Fruit fly (Drosophila melanogaster) whole organism, wandering third instar larva: Measurements from ENCODE around the gene Set2.

Experiments
- Abd-B ChIP-seq: fragments of >200 bp; optimal IDR thresholded peaks from 2 replicates; lab custom pipeline; 2017; ENCODE audit warnings: missing biosample characterization, missing genetic modification characterization
- CG32264 ChIP-seq: fragments of 200-800 bp; sonication (Bioruptor generic); optimal IDR thresholded peaks from 2 replicates; lab custom pipeline; 2016; ENCODE audit warnings: missing biosample characterization, missing genetic modification characterization
- CG9705 ChIP-seq: fragments of 200-800 bp; sonication (Bioruptor generic); optimal IDR thresholded peaks from 2 replicates; lab custom pipeline; 2018; ENCODE audit warnings: missing biosample characterization, mild to moderate bottlenecking, missing genetic modification characterization
- CrebA ChIP-seq: fragments of 200-800 bp; sonication (Bioruptor generic); optimal IDR thresholded peaks from 2 replicates; lab custom pipeline; 2016; ENCODE audit warnings: missing biosample characterization, mild to moderate bottlenecking, missing genetic modification characterization, borderline replicate concordance
- Dfd ChIP-seq: fragments of >200 bp; optimal IDR thresholded peaks from 2 replicates; lab custom pipeline; 2017; ENCODE audit warnings: missing biosample characterization, missing genetic modification characterization
- Dif ChIP-seq: fragments of 200-275, 200-300 bp; sonication (Bioruptor generic); optimal IDR thresholded peaks from 2 replicates; lab custom pipeline; 2018; ENCODE audit warnings: missing biosample characterization, missing genetic modification characterization; ENCODE audit not compliant: partially characterized antibody
- GATAd ChIP-seq: sonication (Bioruptor generic); optimal IDR thresholded peaks from 2 replicates; lab custom pipeline; 2016; ENCODE audit warnings: missing biosample characterization, missing genetic modification characterization
- HLH106 ChIP-seq: fragments of 200-800 bp; optimal IDR thresholded peaks from 3 replicates; lab custom pipeline; 2019; ENCODE audit warnings: missing biosample characterization, mild to moderate bottlenecking, missing genetic modification characterization, moderate library complexity
- Hnf4 ChIP-seq: fragments of 200-800 bp; sonication (Bioruptor generic); optimal IDR thresholded peaks from 2 replicates; lab custom pipeline; 2016; ENCODE audit warnings: missing biosample characterization, mild to moderate bottlenecking, missing genetic modification characterization
- Hr78 ChIP-seq: fragments of >200 bp; optimal IDR thresholded peaks from 2 replicates; lab custom pipeline; 2017; ENCODE audit warnings: missing biosample characterization, missing genetic modification characterization
- Hr83 ChIP-seq: fragments of 200-300 bp; sonication (Bioruptor generic); optimal IDR thresholded peaks from 2 replicates; lab custom pipeline; 2016; ENCODE audit warnings: missing biosample characterization, mild to moderate bottlenecking, missing genetic modification characterization, moderate library complexity; ENCODE audit not compliant: poor library complexity, severe bottlenecking
- Jra ChIP-seq: sonication (Bioruptor generic); optimal IDR thresholded peaks from 2 replicates; lab custom pipeline; 2016; ENCODE audit warnings: missing biosample characterization, missing genetic modification characterization
- Mio ChIP-seq: sonication (Bioruptor generic); optimal IDR thresholded peaks from 2 replicates; lab custom pipeline; 2016; ENCODE audit warnings: missing biosample characterization, missing genetic modification characterization
- Myc ChIP-seq: fragments of >200 bp; optimal IDR thresholded peaks from 2 replicates; lab custom pipeline; 2017
- N ChIP-seq: fragments of >200 bp; optimal IDR thresholded peaks from 2 replicates; lab custom pipeline; 2018; ENCODE audit warnings: missing biosample characterization, missing external identifiers, missing genetic modification characterization
- OdsH ChIP-seq: fragments of 200-800 bp; sonication (Bioruptor generic); optimal IDR thresholded peaks from 2 replicates; lab custom pipeline; 2016; ENCODE audit warnings: missing biosample characterization, mild to moderate bottlenecking, missing genetic modification characterization
- Rel ChIP-seq, 2 experiments: fragments of 200-800 bp; sonication (Bioruptor generic) in 1 of 2; optimal IDR thresholded peaks; 2 replicates in 1 of 2; 3 replicates in 1 of 2; lab custom pipeline; 2016 to 2019; ENCODE audit warnings: mild to moderate bottlenecking in 2 of 2, missing biosample characterization in 2 of 2, missing genetic modification characterization in 2 of 2, moderate library complexity in 1 of 2
- Sp1 ChIP-seq: fragments of 200-800 bp; sonication (Bioruptor generic); optimal IDR thresholded peaks from 3 replicates; lab custom pipeline; 2019; ENCODE audit warnings: missing biosample characterization, mild to moderate bottlenecking, missing genetic modification characterization, moderate library complexity
- Vsx2 ChIP-seq: fragments of 200-300, 225-300 bp; sonication (Bioruptor generic); optimal IDR thresholded peaks from 2 replicates; lab custom pipeline; 2018; ENCODE audit warnings: missing biosample characterization, missing genetic modification characterization; ENCODE audit not compliant: partially characterized antibody
- br ChIP-seq: fragments of 200-800 bp; sonication (Bioruptor generic); optimal IDR thresholded peaks from 2 replicates; lab custom pipeline; 2016; ENCODE audit warnings: missing biosample characterization, missing genetic modification characterization
- brk ChIP-seq: fragments of 200-800 bp; sonication (Bioruptor generic); optimal IDR thresholded peaks from 2 replicates; lab custom pipeline; 2016; ENCODE audit warnings: missing biosample characterization, mild to moderate bottlenecking, missing genetic modification characterization
- dl ChIP-seq, 2 experiments: fragments of 175-275, 200-275 bp in 1 of 2; fragments of 200-275 bp in 1 of 2; sonication (Bioruptor generic); optimal IDR thresholded peaks; lab custom pipeline; 2018; ENCODE audit warnings: mild to moderate bottlenecking in 2 of 2, missing biosample characterization in 2 of 2, missing genetic modification characterization in 2 of 2, moderate library complexity in 2 of 2; ENCODE audit not compliant: partially characterized antibody in 2 of 2, insufficient read depth in 1 of 2
- dmrt93B ChIP-seq: fragments of 200-800 bp; sonication (Bioruptor generic); optimal IDR thresholded peaks from 2 replicates; lab custom pipeline; 2018; ENCODE audit warnings: missing biosample characterization, mild to moderate bottlenecking, missing genetic modification characterization
- dsf ChIP-seq: sonication (Bioruptor generic); optimal IDR thresholded peaks from 2 replicates; lab custom pipeline; 2016; ENCODE audit warnings: missing biosample characterization, missing genetic modification characterization, borderline replicate concordance
- ey ChIP-seq: fragments of 200-800 bp; sonication (Bioruptor generic); optimal IDR thresholded peaks from 2 replicates; lab custom pipeline; 2016; ENCODE audit warnings: missing biosample characterization, missing genetic modification characterization
- foxo ChIP-seq, 2 experiments: fragments of 200-800 bp; sonication (Bioruptor generic); optimal IDR thresholded peaks; 2 replicates in 1 of 2; 3 replicates in 1 of 2; lab custom pipeline; 2016 to 2017; ENCODE audit warnings: missing biosample characterization in 2 of 2, missing genetic modification characterization in 2 of 2
- fru ChIP-seq: fragments of 200-800 bp; sonication (Bioruptor generic); optimal IDR thresholded peaks from 3 replicates; lab custom pipeline; 2016; ENCODE audit warnings: missing biosample characterization, mild to moderate bottlenecking, missing genetic modification characterization
- h ChIP-seq: fragments of 200-800 bp; sonication (Bioruptor generic); optimal IDR thresholded peaks from 3 replicates; lab custom pipeline; 2016; ENCODE audit warnings: missing biosample characterization, mild to moderate bottlenecking, missing genetic modification characterization
- jim ChIP-seq: fragments of 175-275, 200-325 bp; sonication (Bioruptor generic); optimal IDR thresholded peaks from 2 replicates; lab custom pipeline; 2016; ENCODE audit warnings: missing biosample characterization, mild to moderate bottlenecking, missing genetic modification characterization
- lola ChIP-seq: fragments of >200 bp; optimal IDR thresholded peaks from 2 replicates; lab custom pipeline; 2017; ENCODE audit warnings: missing biosample characterization, missing genetic modification characterization
- pan ChIP-seq: fragments of >200 bp; optimal IDR thresholded peaks from 2 replicates; lab custom pipeline; 2017
- psq ChIP-seq: fragments of 200-800 bp; sonication (Bioruptor generic); optimal IDR thresholded peaks from 3 replicates; lab custom pipeline; 2017; ENCODE audit warnings: missing biosample characterization, mild to moderate bottlenecking, missing genetic modification characterization, moderate library complexity
- rgr ChIP-seq: fragments of 200-800 bp; sonication (Bioruptor generic); optimal IDR thresholded peaks from 3 replicates; lab custom pipeline; 2016; ENCODE audit warnings: missing biosample characterization, mild to moderate bottlenecking, missing genetic modification characterization
- sage ChIP-seq: fragments of 200-800 bp; sonication (Bioruptor generic); optimal IDR thresholded peaks from 2 replicates; lab custom pipeline; 2016; ENCODE audit warnings: missing biosample characterization, mild to moderate bottlenecking, missing genetic modification characterization
- sv ChIP-seq: fragments of 200-800 bp; sonication (Bioruptor generic); optimal IDR thresholded peaks from 3 replicates; lab custom pipeline; 2016; ENCODE audit warnings: missing biosample characterization, missing genetic modification characterization
- tai ChIP-seq: sonication (Bioruptor generic); optimal IDR thresholded peaks from 2 replicates; lab custom pipeline; 2016; ENCODE audit warnings: missing biosample characterization, missing genetic modification characterization
- usp ChIP-seq: fragments of >200 bp; optimal IDR thresholded peaks from 2 replicates; lab custom pipeline; 2017; ENCODE audit warnings: missing biosample characterization, missing genetic modification characterization
- woc ChIP-seq: sonication (Bioruptor generic); optimal IDR thresholded peaks from 2 replicates; lab custom pipeline; 2016; ENCODE audit warnings: missing biosample characterization, mild to moderate bottlenecking, missing genetic modification characterization

Set2 gene

DNA sequence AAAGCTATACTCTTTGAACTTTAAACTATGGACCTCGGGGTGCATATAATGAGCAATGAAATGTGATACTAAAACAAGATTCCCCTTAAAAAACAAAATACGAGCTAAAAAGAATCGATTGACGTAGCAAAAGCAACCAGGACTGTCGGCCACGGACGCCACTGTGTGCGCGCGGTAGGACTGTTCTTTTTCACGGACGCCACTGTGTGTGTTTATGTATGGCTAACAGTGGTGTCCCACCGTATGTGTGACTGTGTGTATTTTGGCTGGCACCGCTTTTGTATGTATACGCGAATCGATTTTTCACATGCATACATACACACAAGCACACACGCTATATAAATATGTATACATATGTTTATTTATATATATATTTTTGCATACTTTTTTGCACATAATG, 29.3 kb upstream of the Set2 start:
- TF ChIP-seq dmrt93B (GFP tag; lab: Kevin White, UChicago) (no peak), dsf (GFP tag; lab: Kevin White, UChicago) (no peak), sv (GFP tag; lab: Kevin White, UChicago) (peak; percentile 63), CrebA (GFP tag; lab: Kevin White, UChicago) (no peak), Abd-B (GFP tag; lab: Kevin White, UChicago) (no peak), Hnf4 (peak; percentile 87), Dfd (GFP tag; lab: Kevin White, UChicago) (no peak), jim (GFP tag; lab: Kevin White, UChicago) (peak; percentile 32), br (GFP tag; lab: Kevin White, UChicago) (peak; percentile 53), Jra (GFP tag; lab: Kevin White, UChicago) (peak; percentile 28), Rel (GFP tag; optimal IDR thresholded peaks at IDR 0.05; lab: Kevin White, UChicago) (no peak), Rel (tag; optimal IDR thresholded peaks at IDR 0.05; lab: Kevin White, UChicago) (peak; percentile 44), foxo (GFP tag; optimal IDR thresholded peaks at IDR 0.05; lab: Kevin White, UChicago) (peak in 1 of 2 experiments; percentile 75), OdsH (GFP tag; lab: Kevin White, UChicago) (peak; percentile 23), fru (GFP tag; lab: Kevin White, UChicago) (peak; percentile 52), Dif (GFP tag; lab: Kevin White, UChicago) (no peak), rgr (GFP tag; lab: Kevin White, UChicago) (peak; percentile 73), HLH106 (tag; lab: Kevin White, UChicago) (peak; percentile 19), Sp1 (GFP tag; lab: Kevin White, UChicago) (peak; percentile 5), ey (GFP tag; lab: Kevin White, UChicago) (peak; percentile 55), sage (GFP tag; lab: Kevin White, UChicago) (peak; percentile 39), tai (GFP tag; lab: Kevin White, UChicago) (peak; percentile 66), lola (GFP tag; lab: Kevin White, UChicago) (no peak), woc (GFP tag; lab: Kevin White, UChicago) (no peak), Myc (lab: Kevin White, UChicago) (no peak), Hr78 (GFP tag; lab: Kevin White, UChicago) (no peak), CG32264 (GFP tag; lab: Kevin White, UChicago) (no peak), psq (GFP tag; lab: Kevin White, UChicago) (peak; percentile 53), N (no peak), pan (lab: Kevin White, UChicago) (no peak), Mio (no peak), brk (GFP tag; lab: Kevin White, UChicago) (no peak), h (GFP tag; lab: Kevin White, UChicago) (peak; percentile 63), GATAd (peak; percentile 44), dl (GFP tag; optimal IDR thresholded peaks at IDR 0.05; lab: Kevin White, UChicago; ENCODE audit: insufficient read depth in 1 of 2, partially characterized antibody in 2 of 2) (no peak), Hr83 (GFP tag; lab: Kevin White, UChicago) (peak; percentile 86), Vsx2 (GFP tag; lab: Kevin White, UChicago) (no peak), usp (GFP tag; lab: Kevin White, UChicago) (no peak), CG9705 (GFP tag; lab: Kevin White, UChicago) (no peak)

- TF ChIP-seq Dfd (GFP tag; lab: Kevin White, UChicago) (peak; percentile 90), Vsx2 (GFP tag; lab: Kevin White, UChicago) (no peak), Hnf4 (no peak), Hr78 (GFP tag; lab: Kevin White, UChicago) (no peak)
Measured at dm6 chrX:13384177-13384576, 28.9 kb upstream of the Set2 start.
